Worm (Caenorhabditis elegans) whole organism, mixed stage, embryonic: Measurements from ENCODE around the gene let-721.
A peak's percentile ranks its signal among the peaks of the same experiment; 100 is the strongest.

Source experiments
- M03D4.4 ChIP-seq: sonication (generic microtip); optimal IDR thresholded peaks from 2 replicates; lab custom pipeline; 2017; ENCODE audit warnings: mild to moderate bottlenecking, missing genetic modification characterization, missing compliant biosample characterization
- bed-3 ChIP-seq: fragments of 200-800 bp; sonication (Bioruptor generic); optimal IDR thresholded peaks from 3 replicates; lab custom pipeline; 2018; ENCODE audit warnings: mild to moderate bottlenecking, missing genetic modification characterization, moderate library complexity, missing compliant biosample characterization
- blmp-1 ChIP-seq: fragments of 150-350 bp; optimal IDR thresholded peaks from 2 replicates; lab custom pipeline; 2014; ENCODE audit warnings: missing biosample characterization, missing genetic modification characterization
- ceh-39 ChIP-seq: fragments of 150-350 bp; optimal IDR thresholded peaks from 2 replicates; lab custom pipeline; 2014; ENCODE audit warnings: missing biosample characterization, missing genetic modification characterization
- ceh-43 ChIP-seq: fragments of 200-800 bp; sonication (Bioruptor generic); optimal IDR thresholded peaks from 2 replicates; lab custom pipeline; 2018; ENCODE audit warnings: mild to moderate bottlenecking, missing genetic modification characterization, moderate library complexity, missing compliant biosample characterization
- ceh-83 ChIP-seq: fragments of 200-800 bp; sonication (Bioruptor generic); optimal IDR thresholded peaks from 2 replicates; lab custom pipeline; 2018; ENCODE audit warnings: mild to moderate bottlenecking, missing genetic modification characterization, missing compliant biosample characterization
- ces-1 ChIP-seq: fragments of 150-350 bp; optimal IDR thresholded peaks from 2 replicates; lab custom pipeline; 2014; ENCODE audit warnings: missing biosample characterization, missing genetic modification reagents, missing genetic modification characterization
- cnd-1 ChIP-seq: fragments of 200-800 bp; sonication (Bioruptor generic); optimal IDR thresholded peaks from 2 replicates; lab custom pipeline; 2018; ENCODE audit warnings: mild to moderate bottlenecking, missing genetic modification characterization, missing compliant biosample characterization
- drap-1 ChIP-seq: fragments of 200-800 bp; sonication (Bioruptor generic); optimal IDR thresholded peaks from 3 replicates; lab custom pipeline; 2018; ENCODE audit warnings: mild to moderate bottlenecking, missing genetic modification characterization, missing compliant biosample characterization
- elt-1 ChIP-seq: sonication (generic microtip); optimal IDR thresholded peaks from 2 replicates; lab custom pipeline; 2017; ENCODE audit warnings: missing genetic modification characterization, mild to moderate bottlenecking, missing compliant biosample characterization, antibody characterized with exemption, moderate library complexity, borderline replicate concordance; ENCODE audit not compliant: insufficient read depth
- elt-3 ChIP-seq: fragments of 150-350 bp; optimal IDR thresholded peaks from 2 replicates; lab custom pipeline; 2014; ENCODE audit warnings: missing biosample characterization, missing genetic modification characterization
- flh-1 ChIP-seq: fragments of 200-800 bp; sonication (Bioruptor generic); optimal IDR thresholded peaks from 2 replicates; lab custom pipeline; 2018; ENCODE audit warnings: mild to moderate bottlenecking, missing genetic modification characterization, moderate library complexity, missing compliant biosample characterization
- ham-2 ChIP-seq: fragments of 200-800 bp; sonication (Bioruptor generic); optimal IDR thresholded peaks from 2 replicates; lab custom pipeline; 2018; ENCODE audit warnings: mild to moderate bottlenecking, missing genetic modification characterization, missing compliant biosample characterization
- hlh-1 ChIP-seq: fragments of 150-350 bp; optimal IDR thresholded peaks from 2 replicates; lab custom pipeline; 2014; ENCODE audit warnings: missing biosample characterization, missing genetic modification reagents, missing genetic modification characterization
- lin-13 ChIP-seq: fragments of 150-350 bp; optimal IDR thresholded peaks from 2 replicates; lab custom pipeline; 2014; ENCODE audit warnings: missing biosample characterization, missing genetic modification characterization
- lin-32 ChIP-seq: fragments of 200-800 bp; sonication (Bioruptor generic); optimal IDR thresholded peaks from 2 replicates; lab custom pipeline; 2018; ENCODE audit warnings: mild to moderate bottlenecking, missing genetic modification characterization, missing compliant biosample characterization
- lsy-2 ChIP-seq: fragments of 150-350 bp; optimal IDR thresholded peaks from 2 replicates; lab custom pipeline; 2014; ENCODE audit warnings: missing biosample characterization, missing genetic modification characterization
- mab-5 ChIP-seq: fragments of 150-350 bp; optimal IDR thresholded peaks from 2 replicates; lab custom pipeline; 2014; ENCODE audit warnings: missing biosample characterization, missing genetic modification characterization
- mep-1 ChIP-seq: fragments of 150-350 bp; optimal IDR thresholded peaks from 2 replicates; lab custom pipeline; 2017; ENCODE audit warnings: missing biosample characterization, missing genetic modification reagents, missing genetic modification characterization, inconsistent platforms
- mls-2 ChIP-seq: sonication (generic microtip); optimal IDR thresholded peaks from 2 replicates; lab custom pipeline; 2016; ENCODE audit warnings: mild to moderate bottlenecking, missing genetic modification characterization, moderate library complexity, missing compliant biosample characterization
- nhr-12 ChIP-seq: fragments of 150-350 bp; optimal IDR thresholded peaks from 2 replicates; lab custom pipeline; 2014; ENCODE audit warnings: missing biosample characterization, missing genetic modification characterization
- nhr-2 ChIP-seq: fragments of 150-350 bp; optimal IDR thresholded peaks from 2 replicates; lab custom pipeline; 2014; ENCODE audit warnings: missing biosample characterization, missing genetic modification characterization
- nhr-237 ChIP-seq: fragments of 150-350 bp; optimal IDR thresholded peaks from 2 replicates; lab custom pipeline; 2014; ENCODE audit warnings: missing biosample characterization, missing genetic modification characterization
- nhr-28 ChIP-seq: fragments of 150-350 bp; optimal IDR thresholded peaks from 2 replicates; lab custom pipeline; 2014; ENCODE audit warnings: missing biosample characterization, missing genetic modification characterization
- nhr-76 ChIP-seq: sonication (generic microtip); optimal IDR thresholded peaks from 2 replicates; lab custom pipeline; 2017; ENCODE audit warnings: missing biosample characterization, missing genetic modification characterization
- pha-4 ChIP-seq: fragments of 150-350 bp; optimal IDR thresholded peaks from 2 replicates; lab custom pipeline; 2018; ENCODE audit warnings: missing biosample characterization, missing genetic modification reagents, missing genetic modification characterization
- sem-2 ChIP-seq: fragments of 200-800 bp; sonication (Bioruptor generic); optimal IDR thresholded peaks from 2 replicates; lab custom pipeline; 2018; ENCODE audit warnings: mild to moderate bottlenecking, missing genetic modification characterization, missing compliant biosample characterization
- snpc-4 ChIP-seq: fragments of 150-350 bp; optimal IDR thresholded peaks from 2 replicates; lab custom pipeline; 2014; ENCODE audit warnings: missing biosample characterization, missing genetic modification characterization
- sptf-1 ChIP-seq: sonication (generic microtip); optimal IDR thresholded peaks from 2 replicates; lab custom pipeline; 2017; ENCODE audit warnings: mild to moderate bottlenecking, missing genetic modification characterization, moderate library complexity, missing compliant biosample characterization
- tbx-8 ChIP-seq: fragments of 200-800 bp; sonication (Bioruptor generic); optimal IDR thresholded peaks from 2 replicates; lab custom pipeline; 2018; ENCODE audit warnings: mild to moderate bottlenecking, missing genetic modification characterization, moderate library complexity, missing compliant biosample characterization
- unc-120 ChIP-seq: sonication (generic microtip); optimal IDR thresholded peaks from 2 replicates; lab custom pipeline; 2017; ENCODE audit warnings: missing genetic modification characterization, missing compliant biosample characterization; ENCODE audit not compliant: poor library complexity, severe bottlenecking
- unc-39 ChIP-seq: fragments of 150-350 bp; optimal IDR thresholded peaks from 2 replicates; lab custom pipeline; 2014; ENCODE audit warnings: missing biosample characterization, missing genetic modification characterization
- unc-62 ChIP-seq: fragments of 150-350 bp; optimal IDR thresholded peaks from 2 replicates; lab custom pipeline; 2014; ENCODE audit warnings: missing biosample characterization, missing genetic modification reagents, missing genetic modification characterization
- zip-8 ChIP-seq: fragments of 150-350 bp; optimal IDR thresholded peaks from 2 replicates; lab custom pipeline; 2014; ENCODE audit warnings: missing biosample characterization, missing genetic modification characterization
- ztf-11 ChIP-seq: fragments of 150-350 bp; optimal IDR thresholded peaks from 2 replicates; lab custom pipeline; 2014; ENCODE audit warnings: missing biosample characterization, missing genetic modification characterization

Gene let-721

DNA sequence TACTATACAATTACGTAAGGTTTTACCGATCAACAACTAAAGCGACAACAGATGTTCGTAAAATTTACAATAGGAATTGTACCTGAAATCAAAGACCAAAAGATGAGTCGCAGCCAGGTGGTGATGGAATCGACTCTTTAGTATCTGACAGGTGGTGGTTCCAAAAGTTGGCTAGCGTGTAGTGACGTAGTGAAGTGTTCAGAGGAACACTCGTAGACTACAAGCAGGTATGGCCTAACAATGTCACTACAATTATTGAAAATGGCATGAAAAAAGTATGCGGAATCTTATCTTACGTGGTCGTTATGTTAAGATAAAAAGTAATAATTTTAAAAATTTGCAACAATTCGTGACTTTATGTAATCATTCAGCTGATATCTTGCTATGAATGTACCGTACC lies 25.2 kb downstream of the let-721 start:
- TF ChIP-seq ceh-83 (GFP tag; lab: Kevin White, UChicago) (no peak), flh-1 (GFP tag; lab: Kevin White, UChicago) (no peak), sem-2 (no peak), ces-1 (GFP tag; lab: Kevin White, UChicago) (no peak), elt-1 (no peak), nhr-12 (tag; lab: Kevin White, UChicago) (peak; percentile 52), sptf-1 (tag; lab: Kevin White, UChicago) (no peak)

DNA sequence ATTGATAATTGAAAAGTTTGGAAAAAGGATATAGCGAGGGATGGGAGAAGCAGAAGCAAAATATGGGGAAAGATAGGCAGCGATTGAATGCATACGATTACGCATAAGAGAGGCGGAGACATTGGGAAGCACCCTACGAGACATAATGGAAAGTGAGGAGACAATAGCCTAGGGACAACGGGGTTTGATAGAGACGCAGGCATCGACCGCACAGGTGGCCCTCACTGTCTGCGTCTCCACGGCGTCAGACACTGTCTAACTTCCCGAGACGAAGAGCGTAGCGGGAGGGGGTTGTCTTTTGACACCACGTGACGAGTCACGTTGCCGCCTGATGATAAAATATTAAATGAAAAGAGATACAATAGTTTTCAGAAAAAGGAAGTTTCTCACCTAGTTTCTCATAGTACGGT lies 25.7 kb downstream of the let-721 start:
- TF ChIP-seq elt-1: peak; percentile 59
- peak; percentile 82 for TF ChIP-seq pha-4 (tag; lab: Kevin White, UChicago)
- TF ChIP-seq nhr-12 (tag; lab: Kevin White, UChicago): no peak
- TF ChIP-seq sptf-1 (tag; lab: Kevin White, UChicago): no peak
- TF ChIP-seq nhr-28 (tag; lab: Kevin White, UChicago): no peak
- TF ChIP-seq mab-5: no peak
- no peak for TF ChIP-seq tbx-8 (GFP tag; lab: Kevin White, UChicago)
- TF ChIP-seq mep-1 (tag; lab: Kevin White, UChicago): peak; percentile 18
- no peak for TF ChIP-seq M03D4.4 (tag; lab: Kevin White, UChicago)
- no peak for TF ChIP-seq ceh-83 (GFP tag; lab: Kevin White, UChicago)
- TF ChIP-seq lin-13 (tag; lab: Kevin White, UChicago): no peak
- peak; percentile 37 for TF ChIP-seq lsy-2 (tag; lab: Kevin White, UChicago)
- TF ChIP-seq nhr-237 (tag; lab: Kevin White, UChicago): no peak
- TF ChIP-seq nhr-2 (tag; lab: Kevin White, UChicago): no peak
- TF ChIP-seq elt-3 (tag; lab: Kevin White, UChicago): no peak
- no peak for TF ChIP-seq nhr-76 (tag; lab: Kevin White, UChicago)
- peak; percentile 45 for TF ChIP-seq unc-120 (tag; lab: Kevin White, UChicago)
- TF ChIP-seq sem-2: no peak
- TF ChIP-seq ceh-39: no peak
- no peak for TF ChIP-seq bed-3 (GFP tag; lab: Kevin White, UChicago)
- TF ChIP-seq unc-62: peak; percentile 17
- TF ChIP-seq ceh-43 (GFP tag; lab: Kevin White, UChicago): no peak
- no peak for TF ChIP-seq blmp-1
- no peak for TF ChIP-seq snpc-4
- TF ChIP-seq lin-32: no peak
- no peak for TF ChIP-seq drap-1 (GFP tag; lab: Kevin White, UChicago)
- no peak for TF ChIP-seq mls-2 (tag; lab: Kevin White, UChicago)
- peak; percentile 71 for TF ChIP-seq hlh-1 (tag; lab: Kevin White, UChicago)
- no peak for TF ChIP-seq flh-1 (GFP tag; lab: Kevin White, UChicago)
- TF ChIP-seq ztf-11: no peak
- peak; percentile 61 for TF ChIP-seq cnd-1
- no peak for TF ChIP-seq unc-39 (tag; lab: Kevin White, UChicago)
- TF ChIP-seq ham-2 (GFP tag; lab: Kevin White, UChicago): peak; percentile 93
- peak; percentile 75 for TF ChIP-seq ces-1 (GFP tag; lab: Kevin White, UChicago)
- no peak for TF ChIP-seq zip-8
- TF ChIP-seq, all 35 proteins: peak for 10

- TF ChIP-seq hlh-1 (tag; lab: Kevin White, UChicago) (peak; percentile 10), nhr-76 (tag; lab: Kevin White, UChicago) (no peak), sem-2 (no peak), ceh-39 (no peak), ceh-83 (GFP tag; lab: Kevin White, UChicago) (no peak)
These were observed 26.5 kb downstream of the let-721 start for ce11 chrIII:6420201-6420600.

DNA sequence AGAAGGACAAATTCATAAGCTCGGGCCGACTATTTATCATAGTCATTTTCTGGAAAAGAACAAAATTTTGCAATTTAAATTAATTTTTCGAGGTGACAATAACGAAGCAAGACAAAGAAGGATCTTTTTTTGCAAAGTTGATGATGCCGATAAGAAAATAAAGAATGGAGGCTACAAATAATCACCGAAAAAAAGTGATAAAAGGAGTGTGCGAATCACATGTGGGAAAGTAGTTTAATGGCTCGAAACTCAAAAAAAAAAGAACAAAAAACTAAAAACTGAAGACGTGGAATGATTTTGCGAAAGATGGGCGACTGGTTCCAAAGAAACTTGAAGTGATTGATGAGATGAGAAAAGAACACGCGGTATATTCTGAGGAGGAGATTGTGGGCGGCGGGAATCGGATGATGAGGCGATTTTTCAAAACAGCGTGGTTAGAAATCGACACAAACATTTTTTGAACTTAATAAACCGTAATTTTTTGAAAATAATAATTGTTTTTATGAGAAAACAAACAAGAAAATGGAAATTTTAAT lies 27.2 kb downstream of the let-721 start, which contains the start of gene atgl-1:
TSS of gene atgl-1 (minus strand) at position 51 of the 536 bp plus-strand sequence.
- TF ChIP-seq nhr-12 (tag; lab: Kevin White, UChicago) (no peak), elt-1 (no peak), ceh-83 (GFP tag; lab: Kevin White, UChicago) (no peak), nhr-76 (tag; lab: Kevin White, UChicago) (no peak), snpc-4 (no peak), mls-2 (tag; lab: Kevin White, UChicago) (no peak), ceh-43 (GFP tag; lab: Kevin White, UChicago) (no peak), tbx-8 (GFP tag; lab: Kevin White, UChicago) (no peak), cnd-1 (no peak), nhr-237 (tag; lab: Kevin White, UChicago) (no peak)
